Worm (Caenorhabditis elegans) whole organism, midembryonic: ENCODE results near the gene rcd-1.

Experiments used
- T22C8.4 ChIP-seq: fragments of 200-800 bp; sonication (Bioruptor generic); IDR thresholded peaks from 2 replicates; pipeline ENCODE4 v1.3.6; 2022; ENCODE audit warnings: missing genetic modification characterization, missing compliant biosample characterization
- cog-1 ChIP-seq: sonication (generic microtip); optimal IDR thresholded peaks from 2 replicates; lab custom pipeline; 2016; ENCODE audit warnings: missing genetic modification characterization, missing compliant biosample characterization
- tab-1 ChIP-seq: fragments of 200-800 bp; sonication (Bioruptor generic); IDR thresholded peaks from 2 replicates; pipeline ENCODE4 v1.3.6; 2022; ENCODE audit warnings: missing genetic modification characterization, missing compliant biosample characterization
- ztf-23 ChIP-seq: fragments of 200-800 bp; sonication (Bioruptor generic); IDR thresholded peaks from 2 replicates; pipeline ENCODE4 v1.3.6; 2022; ENCODE audit warnings: missing genetic modification reagents, missing genetic modification characterization, missing compliant biosample characterization
- ztf-29 ChIP-seq: fragments of 200-800 bp; sonication (Bioruptor generic); IDR thresholded peaks from 2 replicates; pipeline ENCODE4 v1.3.6; 2022; ENCODE audit warnings: missing genetic modification reagents, missing genetic modification characterization, missing compliant biosample characterization

DNA sequence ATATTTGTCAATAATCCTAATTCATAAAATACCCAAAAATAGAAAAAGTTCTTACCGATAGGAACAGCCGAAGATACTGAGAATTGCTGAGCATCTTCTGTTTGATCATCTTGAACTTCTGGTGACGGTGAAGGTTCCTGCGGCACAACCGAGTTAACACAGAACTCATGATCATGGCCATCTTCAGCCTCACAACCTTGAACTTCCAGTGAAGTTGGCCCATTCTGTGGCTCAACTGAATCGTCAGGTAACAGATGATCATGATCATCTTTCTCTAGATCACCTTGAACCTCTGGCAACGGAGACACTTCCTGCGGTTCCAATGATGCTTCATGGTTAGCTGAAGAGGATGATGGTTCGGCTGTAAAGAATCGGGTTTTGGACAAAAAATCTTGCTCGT, 17.9 kb downstream of the rcd-1 start:
- TF ChIP-seq ztf-23 (GFP tag; lab: Robert Waterston, UW) (no peak), T22C8.4 (GFP tag; lab: Robert Waterston, UW) (no peak), tab-1 (no peak), cog-1 (tag; lab: Kevin White, UChicago) (no peak), ztf-29 (no peak)
